Fruit fly (Drosophila melanogaster): ENCODE results near the gene Gmppb.
A peak's percentile ranks its signal among the peaks of the same experiment; 100 is the strongest.

DNA sequence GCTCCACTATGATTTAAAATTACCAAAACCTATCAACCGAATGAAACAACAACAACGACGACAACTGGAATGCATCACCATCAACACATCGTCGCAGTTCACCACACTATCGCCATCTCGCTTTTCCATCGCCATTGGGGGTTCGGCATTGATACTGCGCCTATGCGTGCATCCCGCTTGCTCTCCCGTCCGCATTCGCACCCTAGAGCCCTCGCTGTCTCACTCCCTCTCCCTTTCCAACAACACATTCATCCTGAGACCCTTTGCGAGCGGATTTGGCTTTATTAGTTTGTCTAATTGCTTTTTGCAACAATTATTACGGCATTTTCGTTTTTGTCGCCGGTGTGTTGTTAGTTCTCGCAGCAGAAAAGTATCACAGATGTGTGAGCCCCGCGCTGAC, 24.1 kb downstream of the Gmppb start:
- TF ChIP-seq CG8478 (optimal IDR thresholded peaks at IDR 0.05) (peak; percentile 88), pan (optimal IDR thresholded peaks at IDR 0.05) (no peak), EcR (GFP tag; optimal IDR thresholded peaks at IDR 0.05) (no peak), psq (optimal IDR thresholded peaks at IDR 0.05) (no peak), usp (GFP tag; optimal IDR thresholded peaks at IDR 0.05) (no peak), Dll (optimal IDR thresholded peaks at IDR 0.05) (no peak)
